Worm (Caenorhabditis elegans) whole organism, young adult: Measurements from ENCODE around the gene AC7.3.
A peak's percentile ranks its signal among the peaks of the same experiment; 100 is the strongest.

Experiments used
- B0261.1 ChIP-seq: sonication (generic microtip); optimal IDR thresholded peaks from 2 replicates; lab custom pipeline; 2016; ENCODE audit warnings: mild to moderate bottlenecking, missing genetic modification characterization, moderate library complexity, missing compliant biosample characterization
- B0336.3 ChIP-seq: fragments of 200-800 bp; sonication (Bioruptor generic); IDR thresholded peaks from 2 replicates; pipeline ENCODE4 v1.3.6; 2022; ENCODE audit warnings: missing genetic modification characterization, missing compliant biosample characterization
- C06A6.2 ChIP-seq: fragments of 200-800 bp; sonication (Bioruptor generic); conservative IDR thresholded peaks from 2 replicates; pipeline ENCODE4 v1.3.6; 2022; ENCODE audit warnings: missing genetic modification characterization, missing compliant biosample characterization
- F22D6.2 ChIP-seq: sonication (generic microtip); optimal IDR thresholded peaks from 2 replicates; lab custom pipeline; 2016; ENCODE audit warnings: mild to moderate bottlenecking, missing genetic modification characterization, missing compliant biosample characterization
- F37B4.10 ChIP-seq: fragments of 200-800 bp; sonication (Bioruptor generic); IDR thresholded peaks from 2 replicates; pipeline ENCODE4 v1.3.6; 2022; ENCODE audit warnings: missing genetic modification characterization, missing compliant biosample characterization
- F39B2.1 ChIP-seq: fragments of 200-800 bp; sonication (Bioruptor generic); IDR thresholded peaks from 2 replicates; pipeline ENCODE4 v1.3.6; 2022; ENCODE audit warnings: missing genetic modification reagents, missing genetic modification characterization, missing compliant biosample characterization
- F52B5.7 ChIP-seq: sonication (generic microtip); optimal IDR thresholded peaks from 2 replicates; lab custom pipeline; 2016; ENCODE audit warnings: mild to moderate bottlenecking, missing genetic modification characterization, missing compliant biosample characterization
- F57A8.1 ChIP-seq: fragments of 200-800 bp; sonication (Bioruptor generic); optimal IDR thresholded peaks from 2 replicates; lab custom pipeline; 2018; ENCODE audit warnings: mild to moderate bottlenecking, missing genetic modification characterization, moderate library complexity, missing compliant biosample characterization
- K11D2.4 ChIP-seq: fragments of 200-800 bp; sonication (Bioruptor generic); IDR thresholded peaks from 2 replicates; pipeline ENCODE4 v1.3.6; 2022; ENCODE audit warnings: missing genetic modification reagents, missing genetic modification characterization, missing compliant biosample characterization
- Y53G8AR.9 ChIP-seq: fragments of 200-800 bp; sonication (Bioruptor generic); conservative IDR thresholded peaks from 2 replicates; pipeline ENCODE4 v1.3.6; 2022; ENCODE audit warnings: missing genetic modification reagents, missing genetic modification characterization, missing compliant biosample characterization
- ZK185.1 ChIP-seq: sonication (generic microtip); optimal IDR thresholded peaks from 2 replicates; lab custom pipeline; 2016; ENCODE audit warnings: mild to moderate bottlenecking, missing genetic modification characterization, missing compliant biosample characterization; ENCODE audit not compliant: poor library complexity, severe bottlenecking
- ama-1 ChIP-seq, 3 experiments: fragments of 150-350 bp in 1 of 3; sonication (generic microtip) in 2 of 3; optimal IDR thresholded peaks; 2 replicates each; lab custom pipeline; 2014 to 2018; ENCODE audit warnings: missing biosample characterization in 2 of 3, missing genetic modification characterization in 2 of 3, missing genetic modification reagents in 2 of 3
- aptf-2 ChIP-seq: fragments of 200-800 bp; sonication (Bioruptor generic); conservative IDR thresholded peaks from 2 replicates; pipeline ENCODE4 v1.3.6; 2022; ENCODE audit warnings: missing genetic modification reagents, missing genetic modification characterization, missing compliant biosample characterization
- aptf-3 ChIP-seq: fragments of 200-800 bp; sonication (Bioruptor generic); IDR thresholded peaks from 2 replicates; pipeline ENCODE4 v1.3.6; 2022; ENCODE audit warnings: missing genetic modification characterization, missing compliant biosample characterization
- atf-7 ChIP-seq: sonication (generic microtip); optimal IDR thresholded peaks from 2 replicates; lab custom pipeline; 2017; ENCODE audit warnings: mild to moderate bottlenecking, missing genetic modification characterization, missing compliant biosample characterization
- athp-1 ChIP-seq: sonication (generic microtip); optimal IDR thresholded peaks from 2 replicates; lab custom pipeline; 2017; ENCODE audit warnings: mild to moderate bottlenecking, missing genetic modification characterization, missing compliant biosample characterization
- attf-3 ChIP-seq: fragments of 200-800 bp; sonication (Bioruptor generic); conservative IDR thresholded peaks from 2 replicates; pipeline ENCODE4 v1.3.6; 2022; ENCODE audit warnings: missing genetic modification reagents, missing genetic modification characterization, missing compliant biosample characterization
- bed-1 ChIP-seq: fragments of 200-800 bp; sonication (Bioruptor generic); IDR thresholded peaks from 2 replicates; pipeline ENCODE4 v1.3.6; 2022; ENCODE audit warnings: missing genetic modification reagents, missing genetic modification characterization, missing compliant biosample characterization
- cebp-1 ChIP-seq, 2 experiments: fragments of 200-800 bp in 1 of 2; sonication (Bioruptor generic) in 1 of 2; sonication (generic microtip) in 1 of 2; IDR thresholded peaks in 1 of 2; optimal IDR thresholded peaks in 1 of 2; 2 replicates each; pipeline versions ENCODE4 v1.3.6 to Lab custom; 2017 to 2022; ENCODE audit warnings: missing compliant biosample characterization in 2 of 2, missing genetic modification characterization in 2 of 2, mild to moderate bottlenecking in 1 of 2, missing genetic modification reagents in 1 of 2, moderate library complexity in 1 of 2
- cebp-2 ChIP-seq: fragments of 200-800 bp; sonication (Bioruptor generic); IDR thresholded peaks from 2 replicates; pipeline ENCODE4 v1.3.6; 2022; ENCODE audit warnings: missing genetic modification characterization, missing compliant biosample characterization
- ceh-40 ChIP-seq: fragments of 200-800 bp; sonication (Bioruptor generic); IDR thresholded peaks from 2 replicates; pipeline ENCODE4 v1.3.6; 2022; ENCODE audit warnings: missing genetic modification characterization, missing compliant biosample characterization
- ceh-58 ChIP-seq: fragments of 200-800 bp; sonication (Bioruptor generic); IDR thresholded peaks from 2 replicates; pipeline ENCODE4 v1.3.6; 2022; ENCODE audit warnings: missing genetic modification characterization, missing compliant biosample characterization
- ceh-91 ChIP-seq: fragments of 200-800 bp; sonication (Bioruptor generic); IDR thresholded peaks from 2 replicates; pipeline ENCODE4 v1.3.6; 2022; ENCODE audit warnings: missing genetic modification reagents, missing genetic modification characterization, missing compliant biosample characterization
- die-1 ChIP-seq: sonication (generic microtip); optimal IDR thresholded peaks from 2 replicates; lab custom pipeline; 2016; ENCODE audit warnings: missing genotype, mild to moderate bottlenecking, missing genetic modification characterization, missing compliant biosample characterization
- dox-1 ChIP-seq: fragments of 200-800 bp; sonication (Bioruptor generic); IDR thresholded peaks from 2 replicates; pipeline ENCODE4 v1.3.6; 2022; ENCODE audit warnings: missing genetic modification reagents, missing genetic modification characterization, missing compliant biosample characterization
- egl-44 ChIP-seq: fragments of 200-800 bp; sonication (Bioruptor generic); IDR thresholded peaks from 2 replicates; pipeline ENCODE4 v1.3.6; 2022; ENCODE audit warnings: missing genetic modification reagents, missing genetic modification characterization, missing compliant biosample characterization
- ets-4 ChIP-seq: fragments of 200-800 bp; sonication (Bioruptor generic); optimal IDR thresholded peaks from 2 replicates; lab custom pipeline; 2018; ENCODE audit warnings: mild to moderate bottlenecking, missing genetic modification characterization, missing compliant biosample characterization
- hlh-26 ChIP-seq: fragments of 200-800 bp; sonication (Bioruptor generic); conservative IDR thresholded peaks from 2 replicates; pipeline ENCODE4 v1.3.6; 2022; ENCODE audit warnings: missing genetic modification reagents, missing genetic modification characterization, missing compliant biosample characterization
- hmg-20 ChIP-seq: fragments of 200-800 bp; sonication (Bioruptor generic); IDR thresholded peaks from 2 replicates; pipeline ENCODE4 v1.3.6; 2022; ENCODE audit warnings: missing genetic modification reagents, missing genetic modification characterization, missing compliant biosample characterization
- let-607 ChIP-seq, 2 experiments: fragments of 200-800 bp in 1 of 2; sonication (Bioruptor generic) in 1 of 2; sonication (generic microtip) in 1 of 2; optimal IDR thresholded peaks; 2 replicates each; lab custom pipeline; 2016 to 2018; ENCODE audit warnings: mild to moderate bottlenecking in 2 of 2, missing compliant biosample characterization in 2 of 2, missing genetic modification characterization in 2 of 2, moderate library complexity in 2 of 2, missing genotype in 1 of 2
- lsy-27 ChIP-seq: sonication (generic microtip); optimal IDR thresholded peaks from 2 replicates; lab custom pipeline; 2017; ENCODE audit warnings: missing genetic modification characterization, mild to moderate bottlenecking, missing compliant biosample characterization, antibody characterized with exemption, missing genotype, borderline replicate concordance; ENCODE audit not compliant: insufficient read depth
- madf-10 ChIP-seq: sonication (generic microtip); optimal IDR thresholded peaks from 2 replicates; lab custom pipeline; 2016; ENCODE audit warnings: mild to moderate bottlenecking, missing genetic modification characterization, missing compliant biosample characterization
- madf-3 ChIP-seq: fragments of 200-800 bp; sonication (Bioruptor generic); IDR thresholded peaks from 2 replicates; pipeline ENCODE4 v1.3.6; 2022; ENCODE audit warnings: missing genetic modification reagents, missing genetic modification characterization, missing compliant biosample characterization
- nfya-2 ChIP-seq: fragments of 200-800 bp; sonication (Bioruptor generic); IDR thresholded peaks from 2 replicates; pipeline ENCODE4 v1.3.6; 2022; ENCODE audit warnings: missing genetic modification reagents, missing genetic modification characterization, missing compliant biosample characterization
- nfyb-1 ChIP-seq: fragments of 200-800 bp; sonication (Bioruptor generic); IDR thresholded peaks from 2 replicates; pipeline ENCODE4 v1.3.6; 2022; ENCODE audit warnings: missing genetic modification reagents, missing genetic modification characterization, missing compliant biosample characterization
- nhr-120 ChIP-seq: fragments of 200-800 bp; sonication (Bioruptor generic); IDR thresholded peaks from 2 replicates; pipeline ENCODE4 v1.3.6; 2022; ENCODE audit warnings: missing genetic modification characterization, missing compliant biosample characterization
- nhr-90 ChIP-seq: sonication (generic microtip); optimal IDR thresholded peaks from 2 replicates; lab custom pipeline; 2016; ENCODE audit warnings: missing genotype, mild to moderate bottlenecking, missing genetic modification characterization, missing compliant biosample characterization
- rec-8 ChIP-seq, 2 experiments: sonication (generic microtip); optimal IDR thresholded peaks; 2 replicates each; lab custom pipeline; 2016; ENCODE audit warnings: mild to moderate bottlenecking in 2 of 2, missing genetic modification characterization in 2 of 2, missing genetic modification reagents in 2 of 2, missing genotype in 2 of 2, missing biosample characterization in 1 of 2, missing compliant biosample characterization in 1 of 2, moderate library complexity in 1 of 2
- repo-1 ChIP-seq: sonication (generic microtip); optimal IDR thresholded peaks from 2 replicates; lab custom pipeline; 2017; ENCODE audit warnings: mild to moderate bottlenecking, missing genetic modification characterization, missing compliant biosample characterization
- sdz-38 ChIP-seq: sonication (generic microtip); optimal IDR thresholded peaks from 2 replicates; lab custom pipeline; 2016; ENCODE audit warnings: missing genotype, missing genetic modification characterization, missing compliant biosample characterization
- sea-2 ChIP-seq: fragments of 200-800 bp; sonication (Bioruptor generic); IDR thresholded peaks from 2 replicates; pipeline ENCODE4 v1.3.6; 2022; ENCODE audit warnings: missing genetic modification characterization, missing compliant biosample characterization
- snpc-4 ChIP-seq, 5 experiments: fragments of 150-350 bp in 1 of 5; sonication (generic microtip) in 4 of 5; optimal IDR thresholded peaks; 2 replicates each; lab custom pipeline; 2014 to 2018; ENCODE audit warnings: missing genetic modification characterization in 5 of 5, missing biosample characterization in 3 of 5, antibody characterized with exemption in 2 of 5, mild to moderate bottlenecking in 2 of 5, missing compliant biosample characterization in 2 of 5, missing genotype in 2 of 5, moderate library complexity in 2 of 5, missing genetic modification reagents in 1 of 5
- xnd-1 ChIP-seq: sonication (generic microtip); optimal IDR thresholded peaks from 2 replicates; lab custom pipeline; 2016; ENCODE audit warnings: missing genotype, missing genetic modification reagents, missing genetic modification characterization, missing compliant biosample characterization
- zim-3 ChIP-seq: sonication (generic microtip); optimal IDR thresholded peaks from 2 replicates; lab custom pipeline; 2017; ENCODE audit warnings: mild to moderate bottlenecking, missing genetic modification characterization, moderate library complexity, missing compliant biosample characterization
- ztf-22 ChIP-seq: fragments of 200-800 bp; sonication (Bioruptor generic); optimal IDR thresholded peaks from 2 replicates; lab custom pipeline; 2018; ENCODE audit warnings: mild to moderate bottlenecking, missing genetic modification characterization, moderate library complexity, missing compliant biosample characterization

AC7.3 gene

ce11 chrIV:5086961-5087326 lies 24.7 kb upstream of the AC7.3 start (continued):
- TF ChIP-seq Y53G8AR.9 (GFP tag; lab: Robert Waterston, UW) = peak; percentile 18
- no peak for TF ChIP-seq ceh-58 (GFP tag; lab: Robert Waterston, UW)
- no peak for TF ChIP-seq nfya-2 (GFP tag; lab: Robert Waterston, UW)
- 0 out of 2 replicates have a peak, but pooled peaks have one; percentile 53 for TF ChIP-seq madf-3 (GFP tag; lab: Robert Waterston, UW)
- no peak for TF ChIP-seq F22D6.2 (tag; lab: Kevin White, UChicago)
- TF ChIP-seq xnd-1 = no peak
- no peak for TF ChIP-seq madf-10
- no peak for TF ChIP-seq snpc-4 (GFP tag; optimal IDR thresholded peaks at IDR 0.05; lab: Kevin White, UChicago)
- peak in 1 of 4 experiments; percentile 9 for TF ChIP-seq snpc-4 (tag; optimal IDR thresholded peaks at IDR 0.05; lab: Kevin White, UChicago)
- 0 out of 2 replicates have a peak, but pooled peaks have one; percentile 35 for TF ChIP-seq F37B4.10 (GFP tag; lab: Robert Waterston, UW)
- TF ChIP-seq K11D2.4 (GFP tag; lab: Robert Waterston, UW) = no peak
- TF ChIP-seq B0336.3 (GFP tag; lab: Robert Waterston, UW) = peak; percentile 59; the same call in 1 of the 2 replicates
- no peak for TF ChIP-seq lsy-27 (tag; lab: Kevin White, UChicago)
- TF ChIP-seq hlh-26 (GFP tag; lab: Robert Waterston, UW) = no peak
- TF ChIP-seq ceh-91 (GFP tag; lab: Robert Waterston, UW) = no peak
- TF ChIP-seq let-607 (tag; optimal IDR thresholded peaks at IDR 0.05; lab: Kevin White, UChicago) = no peak
- TF ChIP-seq rec-8 (tag; optimal IDR thresholded peaks at IDR 0.05; lab: Kevin White, UChicago) = no peak
- no peak for TF ChIP-seq egl-44 (GFP tag; lab: Robert Waterston, UW)
- no peak for TF ChIP-seq sdz-38
- 0 out of 2 replicates have a peak, but pooled peaks have one; percentile 28 for TF ChIP-seq cebp-2
- TF ChIP-seq F52B5.7 (tag; lab: Kevin White, UChicago) = peak; percentile 56
- no peak for TF ChIP-seq ztf-22 (GFP tag; lab: Kevin White, UChicago)
- peak; percentile 41 for TF ChIP-seq atf-7 (tag; lab: Kevin White, UChicago)
- TF ChIP-seq C06A6.2 (GFP tag; lab: Robert Waterston, UW) = 0 out of 2 replicates have a peak, but pooled peaks have one; percentile 8
- TF ChIP-seq bed-1 (GFP tag; lab: Robert Waterston, UW) = no peak
- no peak for TF ChIP-seq nhr-90 (tag; lab: Kevin White, UChicago)
- TF ChIP-seq athp-1 (tag; lab: Kevin White, UChicago) = no peak
- peak; percentile 70 for TF ChIP-seq ZK185.1

ce11 chrIV:5088814-5089322 lies 22.8 kb upstream of the AC7.3 start, which contains the start of gene ivd-1:
Gene ivd-1, minus strand, starts transcription at chrIV:5088864.
- TF ChIP-seq ceh-40 (GFP tag; lab: Robert Waterston, UW) = no peak
- TF ChIP-seq let-607 (tag; optimal IDR thresholded peaks at IDR 0.05; lab: Kevin White, UChicago) = peak; percentile 91 to 92
- no peak for TF ChIP-seq sea-2 (GFP tag; lab: Robert Waterston, UW)
- TF ChIP-seq K11D2.4 (GFP tag; lab: Robert Waterston, UW) = no peak
- no peak for TF ChIP-seq die-1 (tag; lab: Kevin White, UChicago)
- no peak for TF ChIP-seq ama-1 (optimal IDR thresholded peaks at IDR 0.05; lab: Kevin White, UChicago)
- no peak for TF ChIP-seq ama-1 (GFP tag; optimal IDR thresholded peaks at IDR 0.05; lab: Kevin White, UChicago)
- TF ChIP-seq ets-4 (GFP tag; lab: Kevin White, UChicago) = no peak
- no peak for TF ChIP-seq ceh-91 (GFP tag; lab: Robert Waterston, UW)
- no peak for TF ChIP-seq aptf-2
- TF ChIP-seq nfyb-1 (GFP tag; lab: Robert Waterston, UW) = no peak
- no peak for TF ChIP-seq attf-3 (GFP tag; lab: Robert Waterston, UW)
- TF ChIP-seq F57A8.1 (GFP tag; lab: Kevin White, UChicago) = no peak
- no peak for TF ChIP-seq nhr-120 (GFP tag; lab: Robert Waterston, UW)
- no peak for TF ChIP-seq lsy-27 (tag; lab: Kevin White, UChicago)
- no peak for TF ChIP-seq hmg-20 (GFP tag; lab: Robert Waterston, UW)
- TF ChIP-seq B0261.1 = no peak
- TF ChIP-seq aptf-3 (GFP tag; lab: Robert Waterston, UW) = no peak
- TF ChIP-seq egl-44 (GFP tag; lab: Robert Waterston, UW) = 0 out of 2 replicates have a peak, but pooled peaks have one; percentile 37
- TF ChIP-seq zim-3 = no peak
- no peak for TF ChIP-seq repo-1 (tag; lab: Kevin White, UChicago)
- TF ChIP-seq F39B2.1 (GFP tag; lab: Robert Waterston, UW) = no peak
- peak; percentile 19; the same call in 1 of the 2 replicates for TF ChIP-seq dox-1 (GFP tag; lab: Robert Waterston, UW)
- TF ChIP-seq cebp-1 (GFP tag; IDR thresholded peaks at IDR 0.05; lab: Robert Waterston, UW) = no peak
- peak; percentile 44 for TF ChIP-seq cebp-1 (tag; optimal IDR thresholded peaks at IDR 0.05; lab: Kevin White, UChicago)
